Worm (Caenorhabditis elegans) whole organism, mixed stage, embryonic: ENCODE data around the gene immt-1.
A peak's percentile ranks its signal among the peaks of the same experiment; 100 is the strongest.

ENCODE experiments used
- M03D4.4 ChIP-seq: sonication (generic microtip); optimal IDR thresholded peaks from 2 replicates; lab custom pipeline; 2017; ENCODE audit warnings: mild to moderate bottlenecking, missing genetic modification characterization, missing compliant biosample characterization
- blmp-1 ChIP-seq: fragments of 150-350 bp; optimal IDR thresholded peaks from 2 replicates; lab custom pipeline; 2014; ENCODE audit warnings: missing biosample characterization, missing genetic modification characterization
- ceh-39 ChIP-seq: fragments of 150-350 bp; optimal IDR thresholded peaks from 2 replicates; lab custom pipeline; 2014; ENCODE audit warnings: missing biosample characterization, missing genetic modification characterization
- ceh-43 ChIP-seq: fragments of 200-800 bp; sonication (Bioruptor generic); optimal IDR thresholded peaks from 2 replicates; lab custom pipeline; 2018; ENCODE audit warnings: mild to moderate bottlenecking, missing genetic modification characterization, moderate library complexity, missing compliant biosample characterization
- ceh-83 ChIP-seq: fragments of 200-800 bp; sonication (Bioruptor generic); optimal IDR thresholded peaks from 2 replicates; lab custom pipeline; 2018; ENCODE audit warnings: mild to moderate bottlenecking, missing genetic modification characterization, missing compliant biosample characterization
- ces-1 ChIP-seq: fragments of 150-350 bp; optimal IDR thresholded peaks from 2 replicates; lab custom pipeline; 2014; ENCODE audit warnings: missing biosample characterization, missing genetic modification reagents, missing genetic modification characterization
- cnd-1 ChIP-seq: fragments of 200-800 bp; sonication (Bioruptor generic); optimal IDR thresholded peaks from 2 replicates; lab custom pipeline; 2018; ENCODE audit warnings: mild to moderate bottlenecking, missing genetic modification characterization, missing compliant biosample characterization
- drap-1 ChIP-seq: fragments of 200-800 bp; sonication (Bioruptor generic); optimal IDR thresholded peaks from 3 replicates; lab custom pipeline; 2018; ENCODE audit warnings: mild to moderate bottlenecking, missing genetic modification characterization, missing compliant biosample characterization
- elt-1 ChIP-seq: sonication (generic microtip); optimal IDR thresholded peaks from 2 replicates; lab custom pipeline; 2017; ENCODE audit warnings: missing genetic modification characterization, mild to moderate bottlenecking, missing compliant biosample characterization, antibody characterized with exemption, moderate library complexity, borderline replicate concordance; ENCODE audit not compliant: insufficient read depth
- flh-1 ChIP-seq: fragments of 200-800 bp; sonication (Bioruptor generic); optimal IDR thresholded peaks from 2 replicates; lab custom pipeline; 2018; ENCODE audit warnings: mild to moderate bottlenecking, missing genetic modification characterization, moderate library complexity, missing compliant biosample characterization
- ham-2 ChIP-seq: fragments of 200-800 bp; sonication (Bioruptor generic); optimal IDR thresholded peaks from 2 replicates; lab custom pipeline; 2018; ENCODE audit warnings: mild to moderate bottlenecking, missing genetic modification characterization, missing compliant biosample characterization
- hlh-1 ChIP-seq: fragments of 150-350 bp; optimal IDR thresholded peaks from 2 replicates; lab custom pipeline; 2014; ENCODE audit warnings: missing biosample characterization, missing genetic modification reagents, missing genetic modification characterization
- lin-13 ChIP-seq: fragments of 150-350 bp; optimal IDR thresholded peaks from 2 replicates; lab custom pipeline; 2014; ENCODE audit warnings: missing biosample characterization, missing genetic modification characterization
- lin-32 ChIP-seq: fragments of 200-800 bp; sonication (Bioruptor generic); optimal IDR thresholded peaks from 2 replicates; lab custom pipeline; 2018; ENCODE audit warnings: mild to moderate bottlenecking, missing genetic modification characterization, missing compliant biosample characterization
- lsy-2 ChIP-seq: fragments of 150-350 bp; optimal IDR thresholded peaks from 2 replicates; lab custom pipeline; 2014; ENCODE audit warnings: missing biosample characterization, missing genetic modification characterization
- mab-5 ChIP-seq: fragments of 150-350 bp; optimal IDR thresholded peaks from 2 replicates; lab custom pipeline; 2014; ENCODE audit warnings: missing biosample characterization, missing genetic modification characterization
- mep-1 ChIP-seq: fragments of 150-350 bp; optimal IDR thresholded peaks from 2 replicates; lab custom pipeline; 2017; ENCODE audit warnings: missing biosample characterization, missing genetic modification reagents, missing genetic modification characterization, inconsistent platforms
- mls-2 ChIP-seq: sonication (generic microtip); optimal IDR thresholded peaks from 2 replicates; lab custom pipeline; 2016; ENCODE audit warnings: mild to moderate bottlenecking, missing genetic modification characterization, moderate library complexity, missing compliant biosample characterization
- nhr-12 ChIP-seq: fragments of 150-350 bp; optimal IDR thresholded peaks from 2 replicates; lab custom pipeline; 2014; ENCODE audit warnings: missing biosample characterization, missing genetic modification characterization
- nhr-2 ChIP-seq: fragments of 150-350 bp; optimal IDR thresholded peaks from 2 replicates; lab custom pipeline; 2014; ENCODE audit warnings: missing biosample characterization, missing genetic modification characterization
- nhr-237 ChIP-seq: fragments of 150-350 bp; optimal IDR thresholded peaks from 2 replicates; lab custom pipeline; 2014; ENCODE audit warnings: missing biosample characterization, missing genetic modification characterization
- nhr-28 ChIP-seq: fragments of 150-350 bp; optimal IDR thresholded peaks from 2 replicates; lab custom pipeline; 2014; ENCODE audit warnings: missing biosample characterization, missing genetic modification characterization
- nhr-76 ChIP-seq: sonication (generic microtip); optimal IDR thresholded peaks from 2 replicates; lab custom pipeline; 2017; ENCODE audit warnings: missing biosample characterization, missing genetic modification characterization
- pha-4 ChIP-seq: fragments of 150-350 bp; optimal IDR thresholded peaks from 2 replicates; lab custom pipeline; 2018; ENCODE audit warnings: missing biosample characterization, missing genetic modification reagents, missing genetic modification characterization
- sem-2 ChIP-seq: fragments of 200-800 bp; sonication (Bioruptor generic); optimal IDR thresholded peaks from 2 replicates; lab custom pipeline; 2018; ENCODE audit warnings: mild to moderate bottlenecking, missing genetic modification characterization, missing compliant biosample characterization
- snpc-4 ChIP-seq: fragments of 150-350 bp; optimal IDR thresholded peaks from 2 replicates; lab custom pipeline; 2014; ENCODE audit warnings: missing biosample characterization, missing genetic modification characterization
- sptf-1 ChIP-seq: sonication (generic microtip); optimal IDR thresholded peaks from 2 replicates; lab custom pipeline; 2017; ENCODE audit warnings: mild to moderate bottlenecking, missing genetic modification characterization, moderate library complexity, missing compliant biosample characterization
- tbx-8 ChIP-seq: fragments of 200-800 bp; sonication (Bioruptor generic); optimal IDR thresholded peaks from 2 replicates; lab custom pipeline; 2018; ENCODE audit warnings: mild to moderate bottlenecking, missing genetic modification characterization, moderate library complexity, missing compliant biosample characterization
- unc-120 ChIP-seq: sonication (generic microtip); optimal IDR thresholded peaks from 2 replicates; lab custom pipeline; 2017; ENCODE audit warnings: missing genetic modification characterization, missing compliant biosample characterization; ENCODE audit not compliant: poor library complexity, severe bottlenecking
- unc-39 ChIP-seq: fragments of 150-350 bp; optimal IDR thresholded peaks from 2 replicates; lab custom pipeline; 2014; ENCODE audit warnings: missing biosample characterization, missing genetic modification characterization
- unc-62 ChIP-seq: fragments of 150-350 bp; optimal IDR thresholded peaks from 2 replicates; lab custom pipeline; 2014; ENCODE audit warnings: missing biosample characterization, missing genetic modification reagents, missing genetic modification characterization
- ztf-11 ChIP-seq: fragments of 150-350 bp; optimal IDR thresholded peaks from 2 replicates; lab custom pipeline; 2014; ENCODE audit warnings: missing biosample characterization, missing genetic modification characterization

immt-1 gene

ce11 chrX:2687174-2687573, at the start of gene immt-1:
Gene immt-1 (minus strand): TSS chrX:2687184.
- TF ChIP-seq pha-4 (tag; lab: Kevin White, UChicago), result peak; percentile 86
- TF ChIP-seq mab-5 (tag; lab: Kevin White, UChicago), result no peak
- no peak for TF ChIP-seq lin-32 (GFP tag; lab: Kevin White, UChicago)
- peak; percentile 74 for TF ChIP-seq mep-1 (tag; lab: Kevin White, UChicago)
- peak; percentile 8 for TF ChIP-seq nhr-2
- TF ChIP-seq drap-1, result no peak
- peak; percentile 7 for TF ChIP-seq ceh-39 (tag; lab: Kevin White, UChicago)
- TF ChIP-seq sem-2 (GFP tag; lab: Kevin White, UChicago), result no peak
- TF ChIP-seq ceh-83, result no peak
- peak; percentile 66 for TF ChIP-seq ces-1 (GFP tag; lab: Kevin White, UChicago)
- peak; percentile 80 for TF ChIP-seq lin-13 (tag; lab: Kevin White, UChicago)
- TF ChIP-seq mls-2, result peak; percentile 60
- TF ChIP-seq M03D4.4 (tag; lab: Kevin White, UChicago), result no peak
- peak; percentile 83 for TF ChIP-seq lsy-2 (tag; lab: Kevin White, UChicago)
- TF ChIP-seq elt-1, result no peak
- TF ChIP-seq snpc-4, result no peak
- no peak for TF ChIP-seq tbx-8 (GFP tag; lab: Kevin White, UChicago)
- TF ChIP-seq nhr-28 (tag; lab: Kevin White, UChicago), result no peak
- no peak for TF ChIP-seq hlh-1
- TF ChIP-seq sptf-1 (tag; lab: Kevin White, UChicago), result peak; percentile 66
- TF ChIP-seq nhr-12, result no peak
- TF ChIP-seq ztf-11 (tag; lab: Kevin White, UChicago), result no peak
- TF ChIP-seq blmp-1, result no peak
- peak; percentile 18 for TF ChIP-seq nhr-237
- TF ChIP-seq unc-120 (tag; lab: Kevin White, UChicago), result peak; percentile 62

- TF ChIP-seq ceh-83, result no peak
- TF ChIP-seq mep-1 (tag; lab: Kevin White, UChicago), result no peak
- TF ChIP-seq pha-4 (tag; lab: Kevin White, UChicago), result no peak
- TF ChIP-seq sptf-1 (tag; lab: Kevin White, UChicago), result peak; percentile 63
- peak; percentile 5 for TF ChIP-seq mls-2
- TF ChIP-seq M03D4.4 (tag; lab: Kevin White, UChicago), result peak; percentile 37
- no peak for TF ChIP-seq unc-39 (tag; lab: Kevin White, UChicago)
- TF ChIP-seq sem-2 (GFP tag; lab: Kevin White, UChicago), result peak; percentile 12
- TF ChIP-seq, all 35 proteins: peak for 4
These were observed 44.4 kb upstream of the immt-1 start for ce11 chrX:2731416-2731815.

DNA sequence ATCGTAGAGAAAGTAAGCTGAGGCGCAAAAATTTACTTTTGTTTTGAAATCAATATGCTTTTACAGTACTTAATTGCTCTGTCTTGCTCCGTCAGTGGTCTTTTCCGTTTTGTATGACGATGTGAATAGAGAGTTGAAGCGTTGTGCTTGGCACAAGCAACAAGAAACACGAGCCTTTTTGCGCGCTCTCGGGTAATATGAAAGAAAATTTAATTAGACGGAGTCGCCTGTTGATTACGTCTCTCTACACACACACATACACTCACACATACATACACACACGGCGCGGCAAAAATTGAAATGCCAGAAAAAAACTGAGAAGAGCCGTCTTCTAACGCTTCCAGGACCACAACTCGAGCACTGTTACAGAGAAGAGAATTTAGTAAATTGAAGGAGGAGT, 42.9 kb upstream of the immt-1 start:
- TF ChIP-seq tbx-8 (GFP tag; lab: Kevin White, UChicago) (no peak), ceh-83 (no peak), ces-1 (GFP tag; lab: Kevin White, UChicago) (peak; percentile 92), unc-62 (GFP tag; lab: Kevin White, UChicago) (no peak), flh-1 (GFP tag; lab: Kevin White, UChicago) (no peak)

- TF ChIP-seq tbx-8 (GFP tag; lab: Kevin White, UChicago) (no peak), ces-1 (GFP tag; lab: Kevin White, UChicago) (peak; percentile 73)
These were observed 40.7 kb upstream of the immt-1 start for ce11 chrX:2727681-2728080.

- TF ChIP-seq cnd-1 (tag; lab: Kevin White, UChicago) (no peak), sptf-1 (tag; lab: Kevin White, UChicago) (peak; percentile 36), nhr-12 (no peak), ceh-43 (peak; percentile 34), ces-1 (GFP tag; lab: Kevin White, UChicago) (no peak), nhr-2 (peak; percentile 33), unc-62 (GFP tag; lab: Kevin White, UChicago) (peak; percentile 52), ham-2 (peak; percentile 91), nhr-76 (tag; lab: Kevin White, UChicago) (no peak), M03D4.4 (tag; lab: Kevin White, UChicago) (no peak), ceh-83 (no peak), blmp-1 (peak; percentile 15), elt-1 (peak; percentile 95), nhr-28 (tag; lab: Kevin White, UChicago) (no peak)
These were observed 26.0 kb upstream of the immt-1 start for ce11 chrX:2712984-2713383.
